Worm (Caenorhabditis elegans) whole organism, L2 larva: ENCODE results near the gene rps-24.

Experiments used
- Y55F3AM.14 ChIP-seq: fragments of 200-800 bp; sonication (Bioruptor generic); optimal IDR thresholded peaks from 2 replicates; lab custom pipeline; 2018; ENCODE audit warnings: mild to moderate bottlenecking, missing genetic modification characterization, missing compliant biosample characterization
- crh-2 ChIP-seq: sonication (generic microtip); optimal IDR thresholded peaks from 2 replicates; lab custom pipeline; 2017; ENCODE audit warnings: missing biosample characterization, missing genetic modification characterization
- dmd-4 ChIP-seq: sonication (generic microtip); optimal IDR thresholded peaks from 2 replicates; lab custom pipeline; 2017; ENCODE audit warnings: missing biosample characterization, missing genetic modification characterization
- egl-27 ChIP-seq: sonication (generic microtip); optimal IDR thresholded peaks from 3 replicates; lab custom pipeline; 2017; ENCODE audit warnings: missing biosample characterization, missing genetic modification reagents, missing genetic modification characterization
- fos-1 ChIP-seq: fragments of 150-350 bp; optimal IDR thresholded peaks from 2 replicates; lab custom pipeline; 2014; ENCODE audit warnings: missing biosample characterization, missing genetic modification characterization
- lin-11 ChIP-seq: fragments of 150-350 bp; sonication (generic microtip); optimal IDR thresholded peaks from 2 replicates; lab custom pipeline; 2014; ENCODE audit warnings: missing biosample characterization, missing genetic modification characterization, inconsistent platforms, mixed read lengths
- lin-39 ChIP-seq: fragments of 150-350 bp; optimal IDR thresholded peaks from 2 replicates; lab custom pipeline; 2014; ENCODE audit warnings: missing biosample characterization, missing genetic modification reagents, missing genetic modification characterization
- nhr-237 ChIP-seq: fragments of 150-350 bp; optimal IDR thresholded peaks from 2 replicates; lab custom pipeline; 2014; ENCODE audit warnings: missing biosample characterization, missing genetic modification characterization
- nhr-77 ChIP-seq: fragments of 150-350 bp; optimal IDR thresholded peaks from 2 replicates; lab custom pipeline; 2014; ENCODE audit warnings: missing biosample characterization, missing genetic modification characterization
- snpc-4 ChIP-seq: fragments of 150-350 bp; optimal IDR thresholded peaks from 2 replicates; lab custom pipeline; 2014; ENCODE audit warnings: missing biosample characterization, missing genetic modification characterization
- unc-39 ChIP-seq: fragments of 150-350 bp; optimal IDR thresholded peaks from 2 replicates; lab custom pipeline; 2014; ENCODE audit warnings: missing biosample characterization, missing genetic modification characterization

- TF ChIP-seq nhr-237 (no peak), egl-27 (tag; lab: Kevin White, UChicago) (peak; percentile 9), Y55F3AM.14 (GFP tag; lab: Kevin White, UChicago) (no peak), snpc-4 (tag; lab: Kevin White, UChicago) (no peak), nhr-77 (no peak), unc-39 (tag; lab: Kevin White, UChicago) (no peak), fos-1 (peak; percentile 77), lin-39 (tag; lab: Kevin White, UChicago) (no peak), crh-2 (tag; lab: Kevin White, UChicago) (peak; percentile 91), dmd-4 (tag; lab: Kevin White, UChicago) (no peak), lin-11 (tag; lab: Kevin White, UChicago) (no peak)
These were observed 24.8 kb downstream of the rps-24 start, which contains the start of gene T07A9.12 for ce11 chrIV:410420-410891.
